Fruit fly (Drosophila melanogaster): ENCODE data around the gene Osi14.

Osi14 gene

dm6 chr3R:6291437-6291836 is 7.5 kb upstream of the Osi14 start, which contains the start of gene Osi13:
Gene Osi13 (plus strand): TSS chr3R:6291737.
- TF ChIP-seq woc (GFP tag; optimal IDR thresholded peaks at IDR 0.05) (no peak), Sp1 (GFP tag; optimal IDR thresholded peaks at IDR 0.05) (no peak), lola (GFP tag; optimal IDR thresholded peaks at IDR 0.05) (no peak), Myc (optimal IDR thresholded peaks at IDR 0.05) (no peak), dmrt93B (GFP tag; optimal IDR thresholded peaks at IDR 0.05) (no peak), OdsH (GFP tag; optimal IDR thresholded peaks at IDR 0.05) (no peak), tai (GFP tag; optimal IDR thresholded peaks at IDR 0.05) (no peak), Rel (GFP tag; optimal IDR thresholded peaks at IDR 0.05) (no peak), Rel (tag; optimal IDR thresholded peaks at IDR 0.05) (no peak), usp (GFP tag; optimal IDR thresholded peaks at IDR 0.05) (no peak)

DNA sequence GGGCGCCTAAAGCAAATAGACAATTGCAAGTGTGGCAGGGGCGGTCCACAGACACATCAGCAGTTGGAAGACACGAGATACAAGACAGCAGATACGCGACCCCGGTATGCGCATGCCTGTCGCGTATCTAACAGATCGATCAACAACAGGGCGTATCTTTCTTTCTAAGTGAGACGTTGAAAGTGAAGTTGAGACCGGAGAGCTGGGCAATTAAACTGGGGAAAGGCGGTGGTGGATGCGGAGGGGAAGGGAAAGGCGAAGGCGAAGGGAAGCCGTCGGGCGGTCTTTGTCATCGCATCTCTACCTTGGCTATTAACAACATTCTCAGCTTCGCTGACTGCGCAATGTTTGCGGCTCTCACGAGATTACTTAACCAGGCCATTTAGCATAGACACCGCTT is 4.9 kb upstream of the Osi14 start:
- TF ChIP-seq usp (GFP tag; optimal IDR thresholded peaks at IDR 0.05) (no peak), OdsH (GFP tag; optimal IDR thresholded peaks at IDR 0.05) (no peak)

DNA sequence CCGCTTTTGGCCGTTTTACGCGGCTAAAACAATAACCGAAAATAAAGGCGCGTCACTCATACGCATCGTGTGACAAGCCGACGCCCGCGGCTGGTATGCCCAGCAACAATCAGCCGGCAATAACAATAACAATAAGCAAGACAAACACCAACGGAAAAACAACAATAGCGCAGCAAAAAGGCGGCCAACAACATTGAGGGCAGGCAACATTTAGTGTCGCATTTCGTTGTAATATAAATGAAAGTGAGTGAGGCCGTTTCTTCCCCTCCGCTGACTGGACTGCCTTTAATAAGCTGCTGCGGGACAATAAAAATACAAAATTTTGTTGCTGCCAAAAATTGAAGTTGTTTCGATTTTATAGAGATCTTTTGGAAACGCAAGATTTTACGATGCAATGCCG is 1.8 kb upstream of the Osi14 start:
- TF ChIP-seq Myc (optimal IDR thresholded peaks at IDR 0.05) = no peak
- TF ChIP-seq lola (GFP tag; optimal IDR thresholded peaks at IDR 0.05) = no peak
- TF ChIP-seq brk (GFP tag; optimal IDR thresholded peaks at IDR 0.05) = no peak
- no peak for TF ChIP-seq h (GFP tag; optimal IDR thresholded peaks at IDR 0.05)
- no peak for TF ChIP-seq CG9705 (GFP tag; optimal IDR thresholded peaks at IDR 0.05)
- no peak for TF ChIP-seq dsf (GFP tag; optimal IDR thresholded peaks at IDR 0.05; ENCODE audit: borderline replicate concordance)
- TF ChIP-seq Vsx2 (GFP tag; optimal IDR thresholded peaks at IDR 0.05; ENCODE audit: partially characterized antibody) = no peak
- no peak for TF ChIP-seq tai (GFP tag; optimal IDR thresholded peaks at IDR 0.05)
- no peak for TF ChIP-seq ey (GFP tag; optimal IDR thresholded peaks at IDR 0.05)
- no peak for TF ChIP-seq sv (GFP tag; optimal IDR thresholded peaks at IDR 0.05)
- TF ChIP-seq psq (GFP tag; optimal IDR thresholded peaks at IDR 0.05) = no peak
- TF ChIP-seq CrebA (GFP tag; optimal IDR thresholded peaks at IDR 0.05; ENCODE audit: borderline replicate concordance) = no peak
- TF ChIP-seq woc (GFP tag; optimal IDR thresholded peaks at IDR 0.05) = no peak
- no peak for TF ChIP-seq Sp1 (GFP tag; optimal IDR thresholded peaks at IDR 0.05)
- no peak for TF ChIP-seq Hnf4 (GFP tag; optimal IDR thresholded peaks at IDR 0.05)
- no peak for TF ChIP-seq sage (GFP tag; optimal IDR thresholded peaks at IDR 0.05)
- no peak for TF ChIP-seq HLH106 (tag; optimal IDR thresholded peaks at IDR 0.05)
- no peak for TF ChIP-seq dl (GFP tag; optimal IDR thresholded peaks at IDR 0.05; ENCODE audit: insufficient read depth in 1 of 2, partially characterized antibody in 2 of 2)
- TF ChIP-seq GATAd (GFP tag; optimal IDR thresholded peaks at IDR 0.05) = no peak
- no peak for TF ChIP-seq Hr78 (GFP tag; optimal IDR thresholded peaks at IDR 0.05)

- TF ChIP-seq jim (GFP tag; optimal IDR thresholded peaks at IDR 0.05) (no peak), GATAd (GFP tag; optimal IDR thresholded peaks at IDR 0.05) (no peak), CrebA (GFP tag; optimal IDR thresholded peaks at IDR 0.05; ENCODE audit: borderline replicate concordance) (no peak), HLH106 (tag; optimal IDR thresholded peaks at IDR 0.05) (no peak), sage (GFP tag; optimal IDR thresholded peaks at IDR 0.05) (no peak), Hnf4 (GFP tag; optimal IDR thresholded peaks at IDR 0.05) (no peak), CG9705 (GFP tag; optimal IDR thresholded peaks at IDR 0.05) (no peak), fru (GFP tag; optimal IDR thresholded peaks at IDR 0.05) (no peak), foxo (GFP tag; optimal IDR thresholded peaks at IDR 0.05) (no peak), Abd-B (GFP tag; optimal IDR thresholded peaks at IDR 0.05) (no peak)
These were observed 2.4 kb downstream of the Osi14 start, which contains the start of gene Osi15 for dm6 chr3R:6301257-6301839. Gene Osi15 (plus strand): TSS chr3R:6301804.

dm6 chr3R:6303738-6304137 is 4.8 kb downstream of the Osi14 start, which contains the start of gene CG46396:
Gene CG46396 (plus strand): TSS chr3R:6304038.
- TF ChIP-seq Vsx2 (GFP tag; optimal IDR thresholded peaks at IDR 0.05; ENCODE audit: partially characterized antibody) = no peak
- no peak for TF ChIP-seq usp (GFP tag; optimal IDR thresholded peaks at IDR 0.05)
- no peak for TF ChIP-seq N (GFP tag; optimal IDR thresholded peaks at IDR 0.05)
- no peak for TF ChIP-seq rgr (GFP tag; optimal IDR thresholded peaks at IDR 0.05)

All from whole organism, wandering third instar larva.